Fruit fly (Drosophila melanogaster) whole organism, prepupa: ENCODE results near the gene CG6066.

Experiments
- CG11294 ChIP-seq: fragments of 200-800 bp; sonication (Bioruptor generic); IDR thresholded peaks from 2 replicates; pipeline ENCODE4 v1.3.6; 2022; ENCODE audit warnings: missing biosample characterization, missing genetic modification characterization
- CG16779 ChIP-seq: fragments of 200-800 bp; sonication (Bioruptor generic); optimal IDR thresholded peaks from 3 replicates; lab custom pipeline; 2017; ENCODE audit warnings: missing biosample characterization, mild to moderate bottlenecking, missing genetic modification characterization
- CG31627 ChIP-seq: fragments of 200-800 bp; sonication (Bioruptor generic); optimal IDR thresholded peaks from 3 replicates; lab custom pipeline; 2016; ENCODE audit warnings: missing biosample characterization, missing genetic modification characterization
- CG34406 ChIP-seq: fragments of 200-800 bp; sonication (Bioruptor generic); optimal IDR thresholded peaks from 3 replicates; lab custom pipeline; 2016; ENCODE audit warnings: missing biosample characterization, missing genetic modification characterization
- Ets21C ChIP-seq: fragments of 200-800 bp; sonication (Bioruptor generic); optimal IDR thresholded peaks from 3 replicates; lab custom pipeline; 2016; ENCODE audit warnings: missing biosample characterization, missing genetic modification characterization
- Ets96B ChIP-seq: fragments of 200-800 bp; optimal IDR thresholded peaks from 2 replicates; lab custom pipeline; 2019; ENCODE audit warnings: missing biosample characterization, mild to moderate bottlenecking, missing genetic modification characterization, moderate library complexity
- fd85E ChIP-seq: fragments of 200-800 bp; sonication (Bioruptor generic); optimal IDR thresholded peaks from 3 replicates; lab custom pipeline; 2016; ENCODE audit warnings: missing biosample characterization, missing genetic modification characterization
- lz ChIP-seq: fragments of 200-800 bp; sonication (Bioruptor generic); optimal IDR thresholded peaks from 3 replicates; lab custom pipeline; 2016; ENCODE audit warnings: missing biosample characterization, missing genetic modification characterization

dm6 chr3R:27131408-27131807 is 14.9 kb upstream of the CG6066 start:
- no peak for TF ChIP-seq lz (GFP tag; lab: Kevin White, UChicago)
- no peak for TF ChIP-seq fd85E (GFP tag; lab: Kevin White, UChicago)
- TF ChIP-seq CG16779 (tag; lab: Kevin White, UChicago): no peak
- TF ChIP-seq CG34406 (GFP tag; lab: Kevin White, UChicago): no peak
- TF ChIP-seq Ets96B (tag; lab: Kevin White, UChicago): no peak
- TF ChIP-seq CG11294 (GFP tag; lab: Robert Waterston, UW): no peak
- no peak for TF ChIP-seq CG31627
- no peak for TF ChIP-seq Ets21C (GFP tag; lab: Kevin White, UChicago)
